Worm (Caenorhabditis elegans): ENCODE measurements around the gene T21E8.7.

T21E8.7 gene

ce11 chrX:10859622-10860021 lies 23.7 kb upstream of the T21E8.7 start:
- TF ChIP-seq mls-2 (tag; optimal IDR thresholded peaks at IDR 0.05) (no peak), ceh-39 (tag; optimal IDR thresholded peaks at IDR 0.05) (no peak), nhr-28 (tag; optimal IDR thresholded peaks at IDR 0.05) (no peak), ztf-11 (tag; optimal IDR thresholded peaks at IDR 0.05) (no peak), sptf-1 (tag; optimal IDR thresholded peaks at IDR 0.05) (no peak), blmp-1 (tag; optimal IDR thresholded peaks at IDR 0.05) (no peak), ceh-43 (GFP tag; optimal IDR thresholded peaks at IDR 0.05) (no peak), mep-1 (tag; optimal IDR thresholded peaks at IDR 0.05) (no peak), ham-2 (GFP tag; optimal IDR thresholded peaks at IDR 0.05) (no peak), sem-2 (GFP tag; optimal IDR thresholded peaks at IDR 0.05) (no peak), unc-120 (tag; optimal IDR thresholded peaks at IDR 0.05; ENCODE audit: poor library complexity, severe bottlenecking) (no peak), drap-1 (GFP tag; optimal IDR thresholded peaks at IDR 0.05) (no peak), nhr-12 (tag; optimal IDR thresholded peaks at IDR 0.05) (no peak), flh-1 (GFP tag; optimal IDR thresholded peaks at IDR 0.05) (no peak), zip-8 (tag; optimal IDR thresholded peaks at IDR 0.05) (no peak), unc-39 (tag; optimal IDR thresholded peaks at IDR 0.05) (no peak)

- TF ChIP-seq lsy-2 (tag; optimal IDR thresholded peaks at IDR 0.05) (no peak), lin-13 (tag; optimal IDR thresholded peaks at IDR 0.05) (no peak), bed-3 (GFP tag; optimal IDR thresholded peaks at IDR 0.05) (no peak), ceh-39 (tag; optimal IDR thresholded peaks at IDR 0.05) (no peak), drap-1 (GFP tag; optimal IDR thresholded peaks at IDR 0.05) (no peak), nhr-12 (tag; optimal IDR thresholded peaks at IDR 0.05) (no peak), elt-3 (tag; optimal IDR thresholded peaks at IDR 0.05) (no peak), mab-5 (tag; optimal IDR thresholded peaks at IDR 0.05) (no peak), hlh-1 (tag; optimal IDR thresholded peaks at IDR 0.05) (no peak)
Measured at ce11 chrX:10861673-10862072, 21.6 kb upstream of the T21E8.7 start.

- TF ChIP-seq elt-1 (tag; optimal IDR thresholded peaks at IDR 0.05; ENCODE audit: borderline replicate concordance, insufficient read depth), result no peak
Measured at ce11 chrX:10862582-10862981, 20.7 kb upstream of the T21E8.7 start.

- TF ChIP-seq nhr-28 (tag; optimal IDR thresholded peaks at IDR 0.05) (no peak), blmp-1 (tag; optimal IDR thresholded peaks at IDR 0.05) (no peak), elt-1 (tag; optimal IDR thresholded peaks at IDR 0.05; ENCODE audit: borderline replicate concordance, insufficient read depth) (no peak), ces-1 (GFP tag; optimal IDR thresholded peaks at IDR 0.05) (no peak), ceh-83 (GFP tag; optimal IDR thresholded peaks at IDR 0.05) (no peak), cnd-1 (tag; optimal IDR thresholded peaks at IDR 0.05) (no peak), lsy-2 (tag; optimal IDR thresholded peaks at IDR 0.05) (no peak), zip-8 (tag; optimal IDR thresholded peaks at IDR 0.05) (no peak), unc-39 (tag; optimal IDR thresholded peaks at IDR 0.05) (no peak), ham-2 (GFP tag; optimal IDR thresholded peaks at IDR 0.05) (no peak), pha-4 (tag; optimal IDR thresholded peaks at IDR 0.05) (no peak), nhr-12 (tag; optimal IDR thresholded peaks at IDR 0.05) (no peak), snpc-4 (tag; optimal IDR thresholded peaks at IDR 0.05) (no peak), nhr-237 (tag; optimal IDR thresholded peaks at IDR 0.05) (no peak)
Measured at ce11 chrX:10864322-10864721, 19.0 kb upstream of the T21E8.7 start, which contains the start of gene pgp-8. TSS of gene pgp-8 (minus strand) at chrX:10864422.

- no peak for TF ChIP-seq unc-62 (GFP tag; optimal IDR thresholded peaks at IDR 0.05)
- TF ChIP-seq flh-1 (GFP tag; optimal IDR thresholded peaks at IDR 0.05), result no peak
- no peak for TF ChIP-seq sptf-1 (tag; optimal IDR thresholded peaks at IDR 0.05)
- TF ChIP-seq ham-2 (GFP tag; optimal IDR thresholded peaks at IDR 0.05), result no peak
- TF ChIP-seq nhr-12 (tag; optimal IDR thresholded peaks at IDR 0.05), result no peak
- TF ChIP-seq lsy-2 (tag; optimal IDR thresholded peaks at IDR 0.05), result no peak
- no peak for TF ChIP-seq unc-39 (tag; optimal IDR thresholded peaks at IDR 0.05)
- no peak for TF ChIP-seq bed-3 (GFP tag; optimal IDR thresholded peaks at IDR 0.05)
- TF ChIP-seq nhr-237 (tag; optimal IDR thresholded peaks at IDR 0.05), result no peak
- no peak for TF ChIP-seq M03D4.4 (tag; optimal IDR thresholded peaks at IDR 0.05)
- no peak for TF ChIP-seq nhr-28 (tag; optimal IDR thresholded peaks at IDR 0.05)
- TF ChIP-seq ceh-83 (GFP tag; optimal IDR thresholded peaks at IDR 0.05), result no peak
- no peak for TF ChIP-seq lin-13 (tag; optimal IDR thresholded peaks at IDR 0.05)
- TF ChIP-seq tbx-8 (GFP tag; optimal IDR thresholded peaks at IDR 0.05), result no peak
- no peak for TF ChIP-seq lin-32 (GFP tag; optimal IDR thresholded peaks at IDR 0.05)
- no peak for TF ChIP-seq mab-5 (tag; optimal IDR thresholded peaks at IDR 0.05)
- no peak for TF ChIP-seq blmp-1 (tag; optimal IDR thresholded peaks at IDR 0.05)
Measured at ce11 chrX:10870137-10870536, 13.2 kb upstream of the T21E8.7 start, which contains the start of gene pgp-7. TSS of gene pgp-7 (minus strand) at chrX:10870237.

Measured in whole organism, mixed stage, embryonic.